Fruit fly (Drosophila melanogaster) whole organism, embryonic: ENCODE results near the gene Ldaf1.
A peak's percentile ranks its signal among the peaks of the same experiment; 100 is the strongest.

Experiments
- Ada2b ChIP-seq: fragments of 200-800 bp; sonication (Bioruptor generic); IDR thresholded peaks from 2 replicates; pipeline ENCODE4 v1.3.6; 2022; ENCODE audit warnings: missing biosample characterization, missing genetic modification characterization
- BEAF-32 ChIP-seq: fragments of 200-800 bp; sonication (Bioruptor generic); optimal IDR thresholded peaks from 3 replicates; lab custom pipeline; 2017; ENCODE audit warnings: missing biosample characterization, missing genetic modification characterization, mild to moderate bottlenecking, moderate library complexity, missing genetic modification reagents
- Bdp1 ChIP-seq: fragments of 200-800 bp; sonication (Bioruptor generic); optimal IDR thresholded peaks from 3 replicates; lab custom pipeline; 2016; ENCODE audit warnings: missing biosample characterization, missing genetic modification characterization
- CG11085 ChIP-seq: fragments of 200-800 bp; sonication (Bioruptor generic); IDR thresholded peaks from 2 replicates; pipeline ENCODE4 v1.3.6; 2022; ENCODE audit warnings: missing biosample characterization, missing genetic modification characterization
- CG11560 ChIP-seq: fragments of 200-800 bp; sonication (Bioruptor generic); IDR thresholded peaks from 3 replicates; pipeline ENCODE4 v1.3.6; 2022; ENCODE audit warnings: missing biosample characterization, missing genetic modification characterization
- CG12219 ChIP-seq: fragments of 200-800 bp; sonication (Bioruptor generic); optimal IDR thresholded peaks from 3 replicates; lab custom pipeline; 2018; ENCODE audit warnings: missing biosample characterization, mild to moderate bottlenecking, missing genetic modification characterization
- CG13424 ChIP-seq: fragments of 200-800 bp; sonication (Bioruptor generic); optimal IDR thresholded peaks from 2 replicates; lab custom pipeline; 2019; ENCODE audit warnings: missing biosample characterization, mild to moderate bottlenecking, missing genetic modification characterization, moderate library complexity
- CG13624 ChIP-seq: fragments of 200-800 bp; sonication (Bioruptor generic); optimal IDR thresholded peaks from 2 replicates; lab custom pipeline; 2016; ENCODE audit warnings: missing biosample characterization, missing genetic modification characterization
- CG13894 ChIP-seq: fragments of 200-800 bp; sonication (Bioruptor generic); optimal IDR thresholded peaks from 3 replicates; lab custom pipeline; 2018; ENCODE audit warnings: missing biosample characterization, mild to moderate bottlenecking, missing genetic modification characterization, moderate library complexity
- CG17328 ChIP-seq: fragments of 200-800 bp; sonication (Bioruptor generic); IDR thresholded peaks from 2 replicates; pipeline ENCODE4 v1.3.6; 2022; ENCODE audit warnings: missing biosample characterization, missing genetic modification characterization
- CG17568 ChIP-seq: fragments of 200-800 bp; sonication (Bioruptor generic); optimal IDR thresholded peaks from 2 replicates; lab custom pipeline; 2018; ENCODE audit warnings: missing biosample characterization, mild to moderate bottlenecking, missing genetic modification characterization, moderate library complexity
- CG18011 ChIP-seq: fragments of 200-800 bp; sonication (Bioruptor generic); optimal IDR thresholded peaks from 2 replicates; lab custom pipeline; 2017; ENCODE audit warnings: missing biosample characterization, missing genetic modification characterization, mild to moderate bottlenecking, moderate library complexity, missing genotype
- CG18599 ChIP-seq: fragments of 200-800 bp; sonication (Bioruptor generic); optimal IDR thresholded peaks from 3 replicates; lab custom pipeline; 2017; ENCODE audit warnings: missing biosample characterization, missing genetic modification characterization, mild to moderate bottlenecking, moderate library complexity, missing genetic modification reagents
- CG2199 ChIP-seq: fragments of 200-800 bp; sonication (Bioruptor generic); IDR thresholded peaks from 3 replicates; pipeline ENCODE4 v1.3.6; 2022; ENCODE audit warnings: missing biosample characterization, missing genetic modification characterization
- CG3163 ChIP-seq: fragments of 200-800 bp; sonication (Bioruptor generic); optimal IDR thresholded peaks from 3 replicates; lab custom pipeline; 2016; ENCODE audit warnings: missing biosample characterization, missing genetic modification characterization
- CG32532 ChIP-seq: fragments of 200-800 bp; sonication (Bioruptor generic); IDR thresholded peaks from 2 replicates; pipeline ENCODE4 v1.3.6; 2022; ENCODE audit warnings: missing biosample characterization, missing genetic modification characterization
- CG34422 ChIP-seq: fragments of 200-800 bp; sonication (Bioruptor generic); IDR thresholded peaks from 3 replicates; pipeline ENCODE4 v1.3.6; 2022; ENCODE audit warnings: missing biosample characterization, missing genetic modification characterization
- CG4282 ChIP-seq: fragments of 200-800 bp; sonication (Bioruptor generic); optimal IDR thresholded peaks from 2 replicates; lab custom pipeline; 2016; ENCODE audit warnings: missing biosample characterization, missing genetic modification characterization
- CG4820 ChIP-seq: fragments of 200-800 bp; sonication (Bioruptor generic); optimal IDR thresholded peaks from 3 replicates; lab custom pipeline; 2016; ENCODE audit warnings: missing biosample characterization, missing genetic modification characterization
- CG4854 ChIP-seq: fragments of 200-800 bp; sonication (Bioruptor generic); optimal IDR thresholded peaks from 2 replicates; lab custom pipeline; 2016; ENCODE audit warnings: missing biosample characterization, missing genetic modification characterization, inconsistent platforms
- CG6254 ChIP-seq: fragments of 200-800 bp; sonication (Bioruptor generic); optimal IDR thresholded peaks from 3 replicates; lab custom pipeline; 2017; ENCODE audit warnings: mild to moderate bottlenecking, missing biosample characterization, missing genetic modification reagents, missing genetic modification characterization
- CG7271 ChIP-seq: fragments of 200-800 bp; sonication (Bioruptor generic); optimal IDR thresholded peaks from 2 replicates; lab custom pipeline; 2018; ENCODE audit warnings: missing biosample characterization, mild to moderate bottlenecking, missing genetic modification characterization, moderate library complexity
- CG8281 ChIP-seq: fragments of 200-800 bp; sonication (Bioruptor generic); optimal IDR thresholded peaks from 2 replicates; lab custom pipeline; 2018; ENCODE audit warnings: missing biosample characterization, mild to moderate bottlenecking, missing genetic modification characterization, moderate library complexity
- CkIIα-i1 ChIP-seq: fragments of 200-800 bp; sonication (Bioruptor generic); IDR thresholded peaks from 2 replicates; pipeline ENCODE4 v1.3.6; 2022; ENCODE audit warnings: missing biosample characterization, missing genetic modification characterization
- E2f2 ChIP-seq: fragments of 200-800 bp; sonication (Bioruptor generic); IDR thresholded peaks from 2 replicates; pipeline ENCODE4 v1.3.6; 2022; ENCODE audit warnings: missing biosample characterization, missing genetic modification characterization
- Ets65A ChIP-seq: fragments of 200-800 bp; sonication (Bioruptor generic); peaks from one replicate; lab custom pipeline; 2016; ENCODE audit warnings: missing biosample characterization, missing genetic modification characterization
- H2.0 ChIP-seq: fragments of 200-800 bp; sonication (Bioruptor generic); IDR thresholded peaks from 2 replicates; pipeline ENCODE4 v1.3.6; 2022; ENCODE audit warnings: missing biosample characterization, missing genetic modification characterization
- Kr ChIP-seq: fragments of 200-800 bp; sonication (Bioruptor generic); optimal IDR thresholded peaks from 2 replicates; lab custom pipeline; 2017; ENCODE audit warnings: missing biosample characterization, mild to moderate bottlenecking, missing genetic modification characterization
- Lhr ChIP-seq: fragments of 200-800 bp; sonication (Bioruptor generic); optimal IDR thresholded peaks from 3 replicates; lab custom pipeline; 2017; ENCODE audit warnings: mild to moderate bottlenecking, missing biosample characterization, missing genetic modification reagents, missing genetic modification characterization
- Scr ChIP-seq: fragments of 200-800 bp; sonication (Bioruptor generic); IDR thresholded peaks from 2 replicates; pipeline ENCODE4 v1.3.6; 2022; ENCODE audit warnings: missing biosample characterization, missing genetic modification characterization; ENCODE audit not compliant: partially characterized antibody
- ash1 ChIP-seq: fragments of 200-800 bp; sonication (Bioruptor generic); optimal IDR thresholded peaks from 2 replicates; lab custom pipeline; 2018; ENCODE audit warnings: missing biosample characterization, mild to moderate bottlenecking, missing genetic modification characterization
- bbx ChIP-seq: fragments of 200-800 bp; sonication (Bioruptor generic); IDR thresholded peaks from 2 replicates; pipeline ENCODE4 v1.3.6; 2022; ENCODE audit warnings: missing biosample characterization, missing genetic modification characterization; ENCODE audit not compliant: partially characterized antibody
- cad ChIP-seq: fragments of >200 bp; optimal IDR thresholded peaks from 2 replicates; lab custom pipeline; 2017; ENCODE audit warnings: missing biosample characterization, missing genetic modification characterization
- chm ChIP-seq: fragments of 200-800 bp; sonication (Bioruptor generic); IDR thresholded peaks from 2 replicates; pipeline ENCODE4 v1.3.6; 2022; ENCODE audit warnings: missing biosample characterization, missing genetic modification characterization
- ci ChIP-seq: fragments of 200-800 bp; sonication (Bioruptor generic); IDR thresholded peaks from 3 replicates; pipeline ENCODE4 v1.3.6; 2022; ENCODE audit warnings: missing biosample characterization, missing genetic modification characterization
- dmrt11E ChIP-seq: fragments of 200-800 bp; sonication (Bioruptor generic); optimal IDR thresholded peaks from 3 replicates; lab custom pipeline; 2018; ENCODE audit warnings: missing biosample characterization, mild to moderate bottlenecking, missing genetic modification characterization, moderate library complexity
- en ChIP-seq: fragments of 200-800 bp; sonication (Bioruptor generic); optimal IDR thresholded peaks from 2 replicates; lab custom pipeline; 2016; ENCODE audit warnings: missing biosample characterization, missing genetic modification characterization
- eve ChIP-seq, 2 experiments: fragments of >200 bp; optimal IDR thresholded peaks; 2 replicates each; lab custom pipeline; 2017; ENCODE audit warnings: missing biosample characterization in 2 of 2, missing genetic modification characterization in 2 of 2
- exex ChIP-seq: fragments of 200-800 bp; sonication (Bioruptor generic); optimal IDR thresholded peaks from 4 replicates; lab custom pipeline; 2018; ENCODE audit warnings: missing biosample characterization, mild to moderate bottlenecking, missing genetic modification characterization, moderate library complexity
- fd96Cb ChIP-seq: fragments of 200-800 bp; sonication (Bioruptor generic); optimal IDR thresholded peaks from 2 replicates; lab custom pipeline; 2018; ENCODE audit warnings: missing biosample characterization, mild to moderate bottlenecking, missing genetic modification characterization, moderate library complexity
- grau ChIP-seq: fragments of 200-800 bp; optimal IDR thresholded peaks from 3 replicates; lab custom pipeline; 2019; ENCODE audit warnings: missing biosample characterization, mild to moderate bottlenecking, missing genetic modification characterization, moderate library complexity
- h ChIP-seq: fragments of >200 bp; optimal IDR thresholded peaks from 2 replicates; lab custom pipeline; 2017
- lola ChIP-seq, 3 experiments: fragments of >200 bp in 2 of 3; fragments of 200-800 bp in 1 of 3; sonication (Bioruptor generic) in 1 of 3; optimal IDR thresholded peaks; 2 replicates each; lab custom pipeline; 2017 to 2019; ENCODE audit warnings: missing biosample characterization in 3 of 3, missing genetic modification characterization in 3 of 3, mild to moderate bottlenecking in 1 of 3, moderate library complexity in 1 of 3
- phol ChIP-seq: fragments of 200-800 bp; sonication (Bioruptor generic); optimal IDR thresholded peaks from 3 replicates; lab custom pipeline; 2018; ENCODE audit warnings: missing biosample characterization, mild to moderate bottlenecking, missing genetic modification characterization, moderate library complexity
- sc ChIP-seq, 3 experiments: fragments of >200 bp in 2 of 3; fragments of 200-800 bp in 1 of 3; sonication (Bioruptor generic) in 1 of 3; optimal IDR thresholded peaks; 2 replicates in 2 of 3; 3 replicates in 1 of 3; lab custom pipeline; 2017; ENCODE audit warnings: mild to moderate bottlenecking in 1 of 3, missing biosample characterization in 1 of 3, missing genetic modification characterization in 1 of 3, missing genetic modification reagents in 1 of 3
- schlank ChIP-seq: fragments of 200-800 bp; sonication (Bioruptor generic); optimal IDR thresholded peaks from 2 replicates; lab custom pipeline; 2018; ENCODE audit warnings: missing biosample characterization, mild to moderate bottlenecking, missing genetic modification characterization
- sens ChIP-seq: fragments of 200-800 bp; sonication (Bioruptor generic); peaks from one replicate; lab custom pipeline; 2016; ENCODE audit warnings: missing biosample characterization, missing genetic modification characterization
- ttk ChIP-seq: fragments of 200-800 bp; sonication (Bioruptor generic); IDR thresholded peaks from 2 replicates; pipeline ENCODE4 v2.1.2; 2022; ENCODE audit warnings: missing biosample characterization, missing genetic modification characterization
- unc-4 ChIP-seq: fragments of 200-800 bp; sonication (Bioruptor generic); IDR thresholded peaks from 2 replicates; pipeline ENCODE4 v1.3.6; 2022; ENCODE audit warnings: missing biosample characterization, missing genetic modification characterization; ENCODE audit not compliant: partially characterized antibody
- unpg ChIP-seq: fragments of 200-800 bp; sonication (Bioruptor generic); optimal IDR thresholded peaks from 3 replicates; lab custom pipeline; 2018; ENCODE audit warnings: missing biosample characterization, mild to moderate bottlenecking, missing genetic modification characterization, moderate library complexity

Gene Ldaf1

dm6 chrX:1858867-1859266, 42.8 kb downstream of the Ldaf1 start, which contains the start of gene Lamtor5 (continued):
- TF ChIP-seq BEAF-32 (GFP tag; lab: Kevin White, UChicago) (peak; percentile 15), CG2199 (GFP tag; lab: Robert Waterston, UW) (no peak), Ada2b (no peak), CG34422 (GFP tag; lab: Robert Waterston, UW) (peak; percentile 59; the same call in 1 of the 3 replicates), ci (GFP tag; lab: Robert Waterston, UW) (peak; percentile 69), Bdp1 (no peak), CkIIα-i1 (no peak), CG4282 (GFP tag; lab: Kevin White, UChicago) (peak; percentile 68), CG12219 (GFP tag; lab: Kevin White, UChicago) (no peak), CG4854 (GFP tag; lab: Kevin White, UChicago) (peak; percentile 2), CG13894 (tag; lab: Kevin White, UChicago) (peak; percentile 43), CG32532 (GFP tag; lab: Robert Waterston, UW) (peak; percentile 72), sens (GFP tag; lab: Kevin White, UChicago) (peak; percentile 93), ash1 (GFP tag; lab: Kevin White, UChicago) (no peak), h (lab: Kevin White, UChicago) (no peak), E2f2 (GFP tag; lab: Robert Waterston, UW) (peak; percentile 25; the same call in 1 of the 2 replicates), CG3163 (GFP tag; lab: Kevin White, UChicago) (no peak), unc-4 (GFP tag; lab: Robert Waterston, UW) (no peak), CG17328 (GFP tag; lab: Robert Waterston, UW) (0 out of 2 replicates have a peak, but pooled peaks have one; percentile 39), CG4820 (GFP tag; lab: Kevin White, UChicago) (peak; percentile 9), CG8281 (no peak), Lhr (GFP tag; lab: Kevin White, UChicago) (no peak), unpg (GFP tag; lab: Kevin White, UChicago) (peak; percentile 53), grau (tag; lab: Kevin White, UChicago) (peak; percentile 55), H2.0 (no peak), en (GFP tag; lab: Kevin White, UChicago) (no peak), CG18599 (GFP tag; lab: Kevin White, UChicago) (peak; percentile 42), phol (tag; lab: Kevin White, UChicago) (peak; percentile 41), bbx (GFP tag; lab: Robert Waterston, UW) (0 out of 2 replicates have a peak, but pooled peaks have one; percentile 28), CG7271 (tag; lab: Kevin White, UChicago) (no peak), chm (no peak), CG11085 (GFP tag; lab: Robert Waterston, UW) (no peak), eve (GFP tag; optimal IDR thresholded peaks at IDR 0.05; lab: Kevin White, UChicago) (no peak), ttk (no peak), exex (no peak), CG18011 (peak; percentile 40), dmrt11E (no peak), CG13624 (GFP tag; lab: Kevin White, UChicago) (peak; percentile 21), lola (GFP tag; optimal IDR thresholded peaks at IDR 0.05; lab: Kevin White, UChicago) (peak in 1 of 3 experiments; percentile 21), CG6254 (GFP tag; lab: Kevin White, UChicago) (no peak), Ets65A (GFP tag; lab: Kevin White, UChicago) (no peak), CG11560 (tag; lab: Robert Waterston, UW) (no peak), cad (GFP tag; lab: Kevin White, UChicago) (no peak), Scr (0 out of 2 replicates have a peak, but pooled peaks have one; percentile 21), CG13424 (peak; percentile 50), CG17568 (GFP tag; lab: Kevin White, UChicago) (no peak), Kr (GFP tag; lab: Kevin White, UChicago) (no peak), sc (optimal IDR thresholded peaks at IDR 0.05; lab: Kevin White, UChicago) (no peak), sc (GFP tag; optimal IDR thresholded peaks at IDR 0.05; lab: Kevin White, UChicago) (no peak), fd96Cb (tag; lab: Kevin White, UChicago) (peak; percentile 8), schlank (no peak)
